Fruit fly (Drosophila melanogaster) whole organism, embryonic: Measurements from ENCODE around the gene CG15406.
A peak's percentile ranks its signal among the peaks of the same experiment; 100 is the strongest.

ENCODE experiments used
- Aef1 ChIP-seq: fragments of 200-800 bp; sonication (Bioruptor generic); IDR thresholded peaks from 3 replicates; pipeline ENCODE4 v1.3.6; 2022; ENCODE audit warnings: missing biosample characterization, missing genetic modification characterization
- BEAF-32 ChIP-seq: fragments of 200-800 bp; sonication (Bioruptor generic); optimal IDR thresholded peaks from 3 replicates; lab custom pipeline; 2017; ENCODE audit warnings: missing biosample characterization, missing genetic modification characterization, mild to moderate bottlenecking, moderate library complexity, missing genetic modification reagents
- CG10979 ChIP-seq: fragments of 200-800 bp; sonication (Bioruptor generic); optimal IDR thresholded peaks from 2 replicates; lab custom pipeline; 2018; ENCODE audit warnings: missing biosample characterization, mild to moderate bottlenecking, missing genetic modification characterization, moderate library complexity
- CG11456 ChIP-seq: fragments of 200-800 bp; sonication (Bioruptor generic); IDR thresholded peaks from 3 replicates; pipeline ENCODE4 v1.3.6; 2022; ENCODE audit warnings: missing biosample characterization, missing genetic modification characterization
- CG12155 ChIP-seq: fragments of 200-800 bp; sonication (Bioruptor generic); optimal IDR thresholded peaks from 3 replicates; lab custom pipeline; 2016; ENCODE audit warnings: missing biosample characterization, missing genetic modification characterization
- CG13424 ChIP-seq: fragments of 200-800 bp; sonication (Bioruptor generic); optimal IDR thresholded peaks from 2 replicates; lab custom pipeline; 2019; ENCODE audit warnings: missing biosample characterization, mild to moderate bottlenecking, missing genetic modification characterization, moderate library complexity
- CG16813 ChIP-seq: fragments of 200-800 bp; sonication (Bioruptor generic); IDR thresholded peaks from 3 replicates; pipeline ENCODE4 v1.3.6; 2022; ENCODE audit warnings: missing biosample characterization, missing genetic modification characterization; ENCODE audit not compliant: partially characterized antibody
- CG18599 ChIP-seq: fragments of 200-800 bp; sonication (Bioruptor generic); optimal IDR thresholded peaks from 3 replicates; lab custom pipeline; 2017; ENCODE audit warnings: missing biosample characterization, missing genetic modification characterization, mild to moderate bottlenecking, moderate library complexity, missing genetic modification reagents
- CG18764 ChIP-seq: fragments of 200-800 bp; sonication (Bioruptor generic); optimal IDR thresholded peaks from 3 replicates; lab custom pipeline; 2016; ENCODE audit warnings: missing biosample characterization, missing genetic modification characterization
- CG2202 ChIP-seq: fragments of 200-800 bp; sonication (Bioruptor generic); optimal IDR thresholded peaks from 2 replicates; lab custom pipeline; 2018; ENCODE audit warnings: missing biosample characterization, mild to moderate bottlenecking, missing genetic modification characterization
- CG30431 ChIP-seq: fragments of 200-800 bp; sonication (Bioruptor generic); optimal IDR thresholded peaks from 2 replicates; lab custom pipeline; 2017; ENCODE audit warnings: missing biosample characterization, missing genetic modification characterization
- CG31441 ChIP-seq: fragments of 200-800 bp; sonication (Bioruptor generic); IDR thresholded peaks from 2 replicates; pipeline ENCODE4 v1.3.6; 2022; ENCODE audit warnings: missing biosample characterization, missing genetic modification characterization
- CG3163 ChIP-seq: fragments of 200-800 bp; sonication (Bioruptor generic); optimal IDR thresholded peaks from 3 replicates; lab custom pipeline; 2016; ENCODE audit warnings: missing biosample characterization, missing genetic modification characterization
- CG34224 ChIP-seq: fragments of 200-800 bp; sonication (Bioruptor generic); IDR thresholded peaks from 3 replicates; pipeline ENCODE4 v1.3.6; 2022; ENCODE audit warnings: missing biosample characterization, missing genetic modification characterization; ENCODE audit not compliant: partially characterized antibody
- CG5245 ChIP-seq: fragments of 200-800 bp; sonication (Bioruptor generic); optimal IDR thresholded peaks from 3 replicates; lab custom pipeline; 2016; ENCODE audit warnings: missing biosample characterization, missing genetic modification characterization
- CG6654 ChIP-seq: fragments of 200-800 bp; sonication (Bioruptor generic); optimal IDR thresholded peaks from 2 replicates; lab custom pipeline; 2017; ENCODE audit warnings: missing biosample characterization, mild to moderate bottlenecking, missing genetic modification characterization
- CG6854 ChIP-seq: fragments of 200-800 bp; sonication (Bioruptor generic); optimal IDR thresholded peaks from 3 replicates; lab custom pipeline; 2017; ENCODE audit warnings: missing biosample characterization, mild to moderate bottlenecking, missing genetic modification characterization
- CG7745 ChIP-seq: fragments of 200-800 bp; sonication (Bioruptor generic); optimal IDR thresholded peaks from 2 replicates; lab custom pipeline; 2018; ENCODE audit warnings: missing biosample characterization, mild to moderate bottlenecking, missing genetic modification characterization, moderate library complexity
- CG8388 ChIP-seq: fragments of 200-800 bp; sonication (Bioruptor generic); optimal IDR thresholded peaks from 2 replicates; lab custom pipeline; 2019; ENCODE audit warnings: missing biosample characterization, mild to moderate bottlenecking, missing genetic modification characterization, moderate library complexity
- Chrac-16 ChIP-seq: fragments of 200-800 bp; sonication (Bioruptor generic); optimal IDR thresholded peaks from 3 replicates; lab custom pipeline; 2016; ENCODE audit warnings: missing biosample characterization, missing genetic modification characterization
- D ChIP-seq, 2 experiments: fragments of 200-800 bp in 1 of 2; fragments of >200 bp in 1 of 2; sonication (Bioruptor generic) in 1 of 2; optimal IDR thresholded peaks; 2 replicates in 1 of 2; 3 replicates in 1 of 2; lab custom pipeline; 2017; ENCODE audit warnings: mild to moderate bottlenecking in 1 of 2, missing biosample characterization in 1 of 2, missing genetic modification characterization in 1 of 2, missing genetic modification reagents in 1 of 2
- Dbx ChIP-seq: fragments of 200-800 bp; sonication (Bioruptor generic); IDR thresholded peaks from 3 replicates; pipeline ENCODE4 v1.3.6; 2022; ENCODE audit warnings: missing biosample characterization, missing genetic modification characterization
- Dip2 ChIP-seq: fragments of 200-800 bp; sonication (Bioruptor generic); IDR thresholded peaks from 2 replicates; pipeline ENCODE4 v1.3.6; 2022; ENCODE audit warnings: missing biosample characterization, missing genetic modification characterization
- GATAe ChIP-seq: fragments of 200-800 bp; sonication (Bioruptor generic); conservative IDR thresholded peaks from 2 replicates; pipeline ENCODE4 v1.3.6; 2022; ENCODE audit warnings: missing biosample characterization, missing genetic modification characterization
- Gug ChIP-seq: fragments of 200-800 bp; sonication (Bioruptor generic); IDR thresholded peaks from 4 replicates; pipeline ENCODE4 v1.3.6; 2022; ENCODE audit warnings: missing biosample characterization, missing genetic modification characterization
- Hr3 ChIP-seq: fragments of 200-800 bp; sonication (Bioruptor generic); optimal IDR thresholded peaks from 3 replicates; lab custom pipeline; 2016; ENCODE audit warnings: missing biosample characterization, missing genetic modification characterization
- Hr39 ChIP-seq: fragments of >200 bp; optimal IDR thresholded peaks from 2 replicates; lab custom pipeline; 2017
- NK7.1 ChIP-seq: fragments of 200-800 bp; sonication (Bioruptor generic); optimal IDR thresholded peaks from 3 replicates; lab custom pipeline; 2016; ENCODE audit warnings: missing biosample characterization, missing genetic modification characterization
- Opbp ChIP-seq: fragments of 200-800 bp; sonication (Bioruptor generic); IDR thresholded peaks from 3 replicates; pipeline ENCODE4 v1.3.6; 2022; ENCODE audit warnings: missing biosample characterization, missing genetic modification characterization; ENCODE audit not compliant: partially characterized antibody
- Spps ChIP-seq: fragments of 200-800 bp; sonication (Bioruptor generic); optimal IDR thresholded peaks from 2 replicates; lab custom pipeline; 2018; ENCODE audit warnings: missing biosample characterization, mild to moderate bottlenecking, missing genetic modification characterization
- Taf1 ChIP-seq: fragments of 200-800 bp; sonication (Bioruptor generic); IDR thresholded peaks from 2 replicates; pipeline ENCODE4 v1.3.6; 2022; ENCODE audit warnings: missing biosample characterization, missing genetic modification characterization
- bsh ChIP-seq, 2 experiments: fragments of 200-800 bp; sonication (Bioruptor generic); optimal IDR thresholded peaks; 2 replicates each; lab custom pipeline; 2017 to 2018; ENCODE audit warnings: mild to moderate bottlenecking in 2 of 2, missing biosample characterization in 2 of 2, missing genetic modification characterization in 2 of 2, moderate library complexity in 1 of 2
- corto ChIP-seq: fragments of 200-800 bp; sonication (Bioruptor generic); optimal IDR thresholded peaks from 2 replicates; lab custom pipeline; 2016; ENCODE audit warnings: missing biosample characterization, mild to moderate bottlenecking, missing genetic modification characterization, moderate library complexity
- dati ChIP-seq: fragments of 200-800 bp; sonication (Bioruptor generic); IDR thresholded peaks from 2 replicates; pipeline ENCODE4 v1.3.6; 2022; ENCODE audit warnings: missing biosample characterization, missing genetic modification characterization
- dysf ChIP-seq: fragments of 200-800 bp; sonication (Bioruptor generic); IDR thresholded peaks from 3 replicates; pipeline ENCODE4 v1.3.6; 2022; ENCODE audit warnings: missing biosample characterization, missing genetic modification characterization
- gcm ChIP-seq: fragments of 200-800 bp; sonication (Bioruptor generic); optimal IDR thresholded peaks from 2 replicates; lab custom pipeline; 2019; ENCODE audit warnings: missing biosample characterization, mild to moderate bottlenecking, missing genetic modification characterization, moderate library complexity
- hkb ChIP-seq, 2 experiments: fragments of 200-800 bp in 1 of 2; fragments of >200 bp in 1 of 2; sonication (Bioruptor generic) in 1 of 2; IDR thresholded peaks in 1 of 2; optimal IDR thresholded peaks in 1 of 2; 2 replicates each; pipeline versions ENCODE4 v1.3.6 to Lab custom; 2017 to 2022; ENCODE audit warnings: missing biosample characterization in 1 of 2, missing genetic modification characterization in 1 of 2
- lmd ChIP-seq: fragments of 200-800 bp; sonication (Bioruptor generic); IDR thresholded peaks from 2 replicates; pipeline ENCODE4 v1.3.6; 2022; ENCODE audit warnings: missing biosample characterization, missing genetic modification characterization
- mirr ChIP-seq: fragments of 200-800 bp; sonication (Bioruptor generic); optimal IDR thresholded peaks from 3 replicates; lab custom pipeline; 2018; ENCODE audit warnings: missing biosample characterization, mild to moderate bottlenecking, missing genetic modification characterization
- phol ChIP-seq: fragments of 200-800 bp; sonication (Bioruptor generic); optimal IDR thresholded peaks from 3 replicates; lab custom pipeline; 2018; ENCODE audit warnings: missing biosample characterization, mild to moderate bottlenecking, missing genetic modification characterization, moderate library complexity
- pzg ChIP-seq: fragments of 200-800 bp; sonication (Bioruptor generic); optimal IDR thresholded peaks from 3 replicates; lab custom pipeline; 2018; ENCODE audit warnings: missing biosample characterization, mild to moderate bottlenecking, missing genetic modification characterization, moderate library complexity
- repo ChIP-seq: fragments of 200-800 bp; sonication (Bioruptor generic); optimal IDR thresholded peaks from 2 replicates; lab custom pipeline; 2016; ENCODE audit warnings: missing biosample characterization, missing genetic modification characterization
- slou ChIP-seq: fragments of 200-800 bp; sonication (Bioruptor generic); optimal IDR thresholded peaks from 3 replicates; lab custom pipeline; 2016; ENCODE audit warnings: missing biosample characterization, missing genetic modification characterization
- stc ChIP-seq: fragments of 200-800 bp; sonication (Bioruptor generic); IDR thresholded peaks from 2 replicates; pipeline ENCODE4 v1.3.6; 2022; ENCODE audit warnings: missing biosample characterization, missing genetic modification characterization
- sug ChIP-seq: fragments of 200-800 bp; optimal IDR thresholded peaks from 2 replicates; lab custom pipeline; 2019; ENCODE audit warnings: missing biosample characterization, mild to moderate bottlenecking, missing genetic modification characterization, moderate library complexity
- tin ChIP-seq: fragments of 200-800 bp; sonication (Bioruptor generic); optimal IDR thresholded peaks from 3 replicates; lab custom pipeline; 2016; ENCODE audit warnings: missing biosample characterization, missing genetic modification characterization
- ttk ChIP-seq: fragments of 200-800 bp; sonication (Bioruptor generic); IDR thresholded peaks from 2 replicates; pipeline ENCODE4 v2.1.2; 2022; ENCODE audit warnings: missing biosample characterization, missing genetic modification characterization

CG15406 gene

DNA sequence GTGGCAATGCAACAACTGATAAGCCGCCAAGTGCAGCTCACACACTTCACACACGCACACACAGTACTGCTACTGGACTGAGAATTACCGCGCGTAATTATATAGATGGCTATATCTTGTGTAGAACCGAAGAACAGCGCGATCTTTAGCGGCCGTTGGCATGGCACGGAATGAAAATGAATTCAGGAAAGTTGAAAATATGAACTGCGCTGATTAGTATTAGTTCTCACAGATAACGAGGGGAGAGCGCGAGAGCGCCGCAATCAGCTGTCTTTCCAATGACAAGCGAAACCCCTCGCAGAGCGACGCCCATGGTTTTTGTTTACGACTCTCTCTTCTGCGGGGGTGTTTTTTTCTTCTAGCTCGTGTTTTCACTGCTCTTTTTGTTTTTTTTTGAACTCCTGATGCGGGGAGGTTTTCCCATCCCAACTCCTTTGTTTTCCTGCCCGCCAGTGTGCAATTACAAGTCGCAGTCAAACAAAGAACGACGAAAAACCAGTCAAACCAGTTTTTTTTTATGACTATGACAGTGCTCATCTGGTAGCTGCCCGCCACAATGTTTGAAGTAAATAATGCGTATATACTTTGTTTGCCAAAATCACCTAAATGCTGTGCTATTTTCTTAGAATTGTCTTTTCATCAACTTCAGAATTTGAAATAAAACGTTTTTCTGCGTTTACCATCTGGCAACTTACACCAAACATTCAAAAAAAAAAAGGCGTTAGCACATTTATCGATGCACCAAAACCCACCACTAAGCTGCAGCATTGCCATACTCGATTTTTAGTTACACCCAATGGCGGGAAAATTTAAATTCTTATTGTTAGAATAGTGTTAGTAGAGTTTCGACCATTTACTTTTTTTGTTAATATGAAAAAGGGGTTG, 5.8 kb upstream of the CG15406 start, which contains the start of gene CG9663 (continued):
- TF ChIP-seq Hr3 (GFP tag; lab: Kevin White, UChicago) = no peak
- TF ChIP-seq CG11456 (GFP tag; lab: Robert Waterston, UW) = no peak
- TF ChIP-seq repo = no peak
- no peak for TF ChIP-seq CG2202 (tag; lab: Kevin White, UChicago)
- TF ChIP-seq Gug (GFP tag; lab: Robert Waterston, UW) = peak; percentile 31; the same call in 1 of the 4 replicates
- TF ChIP-seq CG7745 = peak; percentile 11
- TF ChIP-seq phol = peak; percentile 7
- TF ChIP-seq Dip2 (GFP tag; lab: Robert Waterston, UW) = no peak
- TF ChIP-seq CG18599 (GFP tag; lab: Kevin White, UChicago) = peak; percentile 59
- TF ChIP-seq dati (GFP tag; lab: Robert Waterston, UW) = no peak
- peak; percentile 70 for TF ChIP-seq GATAe (GFP tag; lab: Robert Waterston, UW)
- TF ChIP-seq sug (tag; lab: Kevin White, UChicago) = peak; percentile 44
- no peak for TF ChIP-seq CG13424 (tag; lab: Kevin White, UChicago)
- 0 out of 2 replicates have a peak, but pooled peaks have one; percentile 30 for TF ChIP-seq Taf1 (GFP tag; lab: Robert Waterston, UW)
- TF ChIP-seq CG16813 = peak; percentile 41; the same call in 1 of the 3 replicates
- TF ChIP-seq ttk (GFP tag; lab: Robert Waterston, UW) = peak; percentile 55
- TF ChIP-seq pzg (GFP tag; lab: Kevin White, UChicago) = peak; percentile 70
- TF ChIP-seq corto (GFP tag; lab: Kevin White, UChicago) = peak; percentile 42
- peak; percentile 60 for TF ChIP-seq CG34224 (GFP tag; lab: Robert Waterston, UW)
- no peak for TF ChIP-seq CG12155 (GFP tag; lab: Kevin White, UChicago)
- TF ChIP-seq Chrac-16 (GFP tag; lab: Kevin White, UChicago) = peak; percentile 3
- peak; percentile 67 for TF ChIP-seq mirr
- TF ChIP-seq hkb (optimal IDR thresholded peaks at IDR 0.05; lab: Kevin White, UChicago) = no peak
- TF ChIP-seq hkb (GFP tag; IDR thresholded peaks at IDR 0.05; lab: Robert Waterston, UW) = peak; percentile 36; the same call in 1 of the 2 replicates
- peak; percentile 66 for TF ChIP-seq D (optimal IDR thresholded peaks at IDR 0.05; lab: Kevin White, UChicago)
- TF ChIP-seq D (GFP tag; optimal IDR thresholded peaks at IDR 0.05; lab: Kevin White, UChicago) = peak; percentile 8
- TF ChIP-seq lmd = peak; percentile 31; the same call in 1 of the 2 replicates
- TF ChIP-seq CG31441 (GFP tag; lab: Robert Waterston, UW) = no peak
- no peak for TF ChIP-seq stc (GFP tag; lab: Robert Waterston, UW)
- peak; percentile 7 for TF ChIP-seq NK7.1
- no peak for TF ChIP-seq tin (GFP tag; lab: Kevin White, UChicago)
- TF ChIP-seq CG10979 (tag; lab: Kevin White, UChicago) = peak; percentile 5
- no peak for TF ChIP-seq Hr39 (lab: Kevin White, UChicago)
- peak; percentile 18 for TF ChIP-seq CG6854 (GFP tag; lab: Kevin White, UChicago)
- peak; percentile 18 to 85 for TF ChIP-seq bsh (GFP tag; optimal IDR thresholded peaks at IDR 0.05; lab: Kevin White, UChicago)
- no peak for TF ChIP-seq dysf (GFP tag; lab: Robert Waterston, UW)
- TF ChIP-seq Aef1 (GFP tag; lab: Robert Waterston, UW) = no peak
- TF ChIP-seq CG5245 (GFP tag; lab: Kevin White, UChicago) = no peak
- TF ChIP-seq Dbx = peak; percentile 35; the same call in 1 of the 3 replicates
- no peak for TF ChIP-seq CG30431 (GFP tag; lab: Kevin White, UChicago)
- no peak for TF ChIP-seq Spps (tag; lab: Kevin White, UChicago)
- TF ChIP-seq gcm (GFP tag; lab: Kevin White, UChicago) = peak; percentile 53
- no peak for TF ChIP-seq slou (GFP tag; lab: Kevin White, UChicago)
- TF ChIP-seq Opbp (GFP tag; lab: Robert Waterston, UW) = 0 out of 3 replicates have a peak, but pooled peaks have one; percentile 44
- TF ChIP-seq CG18764 = no peak
- peak; percentile 53 for TF ChIP-seq BEAF-32 (GFP tag; lab: Kevin White, UChicago)
- no peak for TF ChIP-seq CG8388 (GFP tag; lab: Kevin White, UChicago)
- TF ChIP-seq CG3163 (GFP tag; lab: Kevin White, UChicago) = peak; percentile 22
- TF ChIP-seq CG6654 (GFP tag; lab: Kevin White, UChicago) = no peak
